Fruit fly (Drosophila melanogaster) whole organism, embryonic: Measurements from ENCODE around the gene HINT1.

Experiments used
- ATbp ChIP-seq: fragments of 200-800 bp; sonication (Bioruptor generic); optimal IDR thresholded peaks from 2 replicates; lab custom pipeline; 2017; ENCODE audit warnings: missing biosample characterization, mild to moderate bottlenecking, missing genetic modification characterization, missing genetic modification reagents
- Atf3 ChIP-seq: fragments of 200-800 bp; sonication (Bioruptor generic); optimal IDR thresholded peaks from 3 replicates; lab custom pipeline; 2016; ENCODE audit warnings: missing biosample characterization, missing genetic modification characterization
- Bgb ChIP-seq: fragments of 200-800 bp; sonication (Bioruptor generic); IDR thresholded peaks from 2 replicates; pipeline ENCODE4 v1.3.6; 2022; ENCODE audit warnings: missing biosample characterization, missing genetic modification characterization; ENCODE audit not compliant: partially characterized antibody
- CG10147 ChIP-seq: fragments of 200-800 bp; sonication (Bioruptor generic); optimal IDR thresholded peaks from 2 replicates; lab custom pipeline; 2019; ENCODE audit warnings: missing biosample characterization, mild to moderate bottlenecking, missing genetic modification characterization, moderate library complexity
- CG10654 ChIP-seq: fragments of 200-800 bp; sonication (Bioruptor generic); optimal IDR thresholded peaks from 2 replicates; lab custom pipeline; 2016; ENCODE audit warnings: missing biosample characterization, missing genetic modification characterization
- CG12391 ChIP-seq: fragments of 200-800 bp; sonication (Bioruptor generic); optimal IDR thresholded peaks from 3 replicates; lab custom pipeline; 2018; ENCODE audit warnings: missing biosample characterization, mild to moderate bottlenecking, missing genetic modification characterization, moderate library complexity
- CG13287 ChIP-seq: fragments of 200-800 bp; sonication (Bioruptor generic); IDR thresholded peaks from 2 replicates; pipeline ENCODE4 v1.3.6; 2022; ENCODE audit warnings: missing biosample characterization, missing genetic modification characterization; ENCODE audit not compliant: partially characterized antibody
- CG15514 ChIP-seq: fragments of 200-800 bp; sonication (Bioruptor generic); optimal IDR thresholded peaks from 3 replicates; lab custom pipeline; 2017; ENCODE audit warnings: missing biosample characterization, missing genetic modification characterization, mild to moderate bottlenecking, moderate library complexity, missing genetic modification reagents
- CG1647 ChIP-seq: fragments of 200-800 bp; sonication (Bioruptor generic); optimal IDR thresholded peaks from 3 replicates; lab custom pipeline; 2016; ENCODE audit warnings: missing biosample characterization, missing genetic modification characterization
- CG18011 ChIP-seq: fragments of 200-800 bp; sonication (Bioruptor generic); optimal IDR thresholded peaks from 2 replicates; lab custom pipeline; 2017; ENCODE audit warnings: missing biosample characterization, missing genetic modification characterization, mild to moderate bottlenecking, moderate library complexity, missing genotype
- CG2678 ChIP-seq: fragments of 200-800 bp; sonication (Bioruptor generic); optimal IDR thresholded peaks from 3 replicates; lab custom pipeline; 2019; ENCODE audit warnings: missing biosample characterization, mild to moderate bottlenecking, missing genetic modification characterization, moderate library complexity
- CG33213 ChIP-seq: fragments of 200-800 bp; sonication (Bioruptor generic); optimal IDR thresholded peaks from 3 replicates; lab custom pipeline; 2016; ENCODE audit warnings: missing biosample characterization, missing genetic modification characterization
- CG4707 ChIP-seq: fragments of 200-800 bp; sonication (Bioruptor generic); optimal IDR thresholded peaks from 2 replicates; lab custom pipeline; 2018; ENCODE audit warnings: missing biosample characterization, mild to moderate bottlenecking, missing genetic modification characterization, moderate library complexity
- CG7556 ChIP-seq: fragments of 200-800 bp; sonication (Bioruptor generic); optimal IDR thresholded peaks from 2 replicates; lab custom pipeline; 2017; ENCODE audit warnings: missing biosample characterization, mild to moderate bottlenecking, missing genetic modification characterization
- CG7928 ChIP-seq: fragments of 200-800 bp; sonication (Bioruptor generic); optimal IDR thresholded peaks from 2 replicates; lab custom pipeline; 2017; ENCODE audit warnings: missing biosample characterization, mild to moderate bottlenecking, missing genetic modification characterization
- CG8388 ChIP-seq: fragments of 200-800 bp; sonication (Bioruptor generic); optimal IDR thresholded peaks from 2 replicates; lab custom pipeline; 2019; ENCODE audit warnings: missing biosample characterization, mild to moderate bottlenecking, missing genetic modification characterization, moderate library complexity
- CG9609 ChIP-seq: fragments of 200-800 bp; sonication (Bioruptor generic); optimal IDR thresholded peaks from 3 replicates; lab custom pipeline; 2016; ENCODE audit warnings: missing biosample characterization, missing genetic modification characterization
- CG9797 ChIP-seq: fragments of 200-800 bp; sonication (Bioruptor generic); optimal IDR thresholded peaks from 3 replicates; lab custom pipeline; 2018; ENCODE audit warnings: missing biosample characterization, mild to moderate bottlenecking, missing genetic modification characterization
- CrebB ChIP-seq: fragments of 200-800 bp; sonication (Bioruptor generic); optimal IDR thresholded peaks from 3 replicates; lab custom pipeline; 2018; ENCODE audit warnings: missing biosample characterization, mild to moderate bottlenecking, missing genetic modification characterization
- Dip2 ChIP-seq: fragments of 200-800 bp; sonication (Bioruptor generic); IDR thresholded peaks from 2 replicates; pipeline ENCODE4 v1.3.6; 2022; ENCODE audit warnings: missing biosample characterization, missing genetic modification characterization
- Fer2 ChIP-seq: fragments of 200-800 bp; sonication (Bioruptor generic); optimal IDR thresholded peaks from 2 replicates; lab custom pipeline; 2018; ENCODE audit warnings: missing biosample characterization, mild to moderate bottlenecking, missing genetic modification characterization, moderate library complexity
- Hr3 ChIP-seq: fragments of 200-800 bp; sonication (Bioruptor generic); optimal IDR thresholded peaks from 3 replicates; lab custom pipeline; 2016; ENCODE audit warnings: missing biosample characterization, missing genetic modification characterization
- Lim3 ChIP-seq: fragments of 200-800 bp; sonication (Bioruptor generic); IDR thresholded peaks from 2 replicates; pipeline ENCODE4 v1.3.6; 2022; ENCODE audit warnings: missing biosample characterization, missing genetic modification characterization
- MESR4 ChIP-seq: fragments of 200-800 bp; sonication (Bioruptor generic); optimal IDR thresholded peaks from 2 replicates; lab custom pipeline; 2018; ENCODE audit warnings: missing biosample characterization, mild to moderate bottlenecking, missing genetic modification characterization, moderate library complexity
- Optix ChIP-seq: fragments of 200-800 bp; sonication (Bioruptor generic); IDR thresholded peaks from 3 replicates; pipeline ENCODE4 v1.3.6; 2022; ENCODE audit warnings: missing biosample characterization, missing genetic modification characterization
- Ravus ChIP-seq: fragments of 200-800 bp; sonication (Bioruptor generic); IDR thresholded peaks from 2 replicates; pipeline ENCODE4 v1.3.6; 2022; ENCODE audit warnings: missing biosample characterization, missing genetic modification characterization
- Rfx ChIP-seq: fragments of 200-800 bp; sonication (Bioruptor generic); IDR thresholded peaks from 2 replicates; pipeline ENCODE4 v1.3.6; 2022; ENCODE audit warnings: missing biosample characterization, missing genetic modification characterization
- Sry-β ChIP-seq: fragments of 200-800 bp; sonication (Bioruptor generic); optimal IDR thresholded peaks from 2 replicates; lab custom pipeline; 2018; ENCODE audit warnings: missing biosample characterization, mild to moderate bottlenecking, missing genetic modification characterization, moderate library complexity
- Vsx1 ChIP-seq: fragments of 200-800 bp; sonication (Bioruptor generic); optimal IDR thresholded peaks from 2 replicates; lab custom pipeline; 2017; ENCODE audit warnings: missing biosample characterization, mild to moderate bottlenecking, missing genetic modification characterization, missing genetic modification reagents
- ap ChIP-seq: fragments of 200-800 bp; sonication (Bioruptor generic); IDR thresholded peaks from 2 replicates; pipeline ENCODE4 v1.3.6; 2022; ENCODE audit warnings: missing biosample characterization, missing genetic modification characterization
- chm ChIP-seq: fragments of 200-800 bp; sonication (Bioruptor generic); IDR thresholded peaks from 2 replicates; pipeline ENCODE4 v1.3.6; 2022; ENCODE audit warnings: missing biosample characterization, missing genetic modification characterization
- eve ChIP-seq, 2 experiments: fragments of >200 bp; optimal IDR thresholded peaks; 2 replicates each; lab custom pipeline; 2017; ENCODE audit warnings: missing biosample characterization in 2 of 2, missing genetic modification characterization in 2 of 2
- fru ChIP-seq: fragments of >200 bp; optimal IDR thresholded peaks from 2 replicates; lab custom pipeline; 2017
- gt ChIP-seq: fragments of 200-800 bp; sonication (Bioruptor generic); IDR thresholded peaks from 2 replicates; pipeline ENCODE4 v1.3.6; 2022; ENCODE audit warnings: missing biosample characterization, missing genetic modification characterization
- hb ChIP-seq: fragments of 200-800 bp; sonication (Bioruptor generic); IDR thresholded peaks from 3 replicates; pipeline ENCODE4 v1.3.6; 2022; ENCODE audit warnings: missing biosample characterization, missing genetic modification characterization; ENCODE audit not compliant: partially characterized antibody
- insv ChIP-seq, 2 experiments: fragments of 200-800 bp; sonication (Bioruptor generic); optimal IDR thresholded peaks; 3 replicates each; lab custom pipeline; 2016 to 2018; ENCODE audit warnings: missing biosample characterization in 2 of 2, missing genetic modification characterization in 2 of 2
- jigr1 ChIP-seq: fragments of 200-800 bp; sonication (Bioruptor generic); IDR thresholded peaks from 3 replicates; pipeline ENCODE4 v1.3.6; 2022; ENCODE audit warnings: missing biosample characterization, missing genetic modification characterization
- klu ChIP-seq: fragments of 200-800 bp; sonication (Bioruptor generic); IDR thresholded peaks from 2 replicates; pipeline ENCODE4 v1.3.6; 2022; ENCODE audit warnings: missing biosample characterization, missing genetic modification characterization
- lilli ChIP-seq: fragments of 200-800 bp; sonication (Bioruptor generic); optimal IDR thresholded peaks from 3 replicates; lab custom pipeline; 2016; ENCODE audit warnings: missing biosample characterization, missing genetic modification characterization
- lmd ChIP-seq: fragments of 200-800 bp; sonication (Bioruptor generic); IDR thresholded peaks from 2 replicates; pipeline ENCODE4 v1.3.6; 2022; ENCODE audit warnings: missing biosample characterization, missing genetic modification characterization
- pan ChIP-seq, 4 experiments: fragments of >200 bp in 3 of 4; fragments of 200-800 bp in 1 of 4; sonication (Bioruptor generic) in 1 of 4; optimal IDR thresholded peaks in 3 of 4; IDR thresholded peaks in 1 of 4; 2 replicates each; pipeline versions ENCODE4 v1.3.6 to Lab custom; 2017 to 2022; ENCODE audit warnings: missing biosample characterization in 2 of 4, missing genetic modification characterization in 2 of 4, mixed read lengths in 1 of 4
- pho ChIP-seq: fragments of 200-800 bp; sonication (Bioruptor generic); optimal IDR thresholded peaks from 2 replicates; lab custom pipeline; 2016; ENCODE audit warnings: missing biosample characterization, missing genetic modification characterization
- seq ChIP-seq: fragments of 200-800 bp; sonication (Bioruptor generic); IDR thresholded peaks from 2 replicates; pipeline ENCODE4 v1.3.6; 2022; ENCODE audit warnings: missing biosample characterization, missing genetic modification characterization
- slp2 ChIP-seq: fragments of 200-800 bp; sonication (Bioruptor generic); optimal IDR thresholded peaks from 2 replicates; lab custom pipeline; 2016; ENCODE audit warnings: missing biosample characterization, missing genetic modification characterization
- sna ChIP-seq: fragments of 200-800 bp; sonication (Bioruptor generic); IDR thresholded peaks from 2 replicates; pipeline ENCODE4 v1.3.6; 2022; ENCODE audit warnings: missing biosample characterization, missing genetic modification characterization; ENCODE audit not compliant: partially characterized antibody
- tio ChIP-seq: fragments of 200-800 bp; sonication (Bioruptor generic); optimal IDR thresholded peaks from 2 replicates; lab custom pipeline; 2017; ENCODE audit warnings: missing biosample characterization, missing genetic modification characterization, inconsistent platforms
- tup ChIP-seq: fragments of 200-800 bp; sonication (Bioruptor generic); optimal IDR thresholded peaks from 2 replicates; lab custom pipeline; 2016; ENCODE audit warnings: missing biosample characterization, mild to moderate bottlenecking, missing genetic modification characterization, moderate library complexity
- z ChIP-seq: fragments of 200-800 bp; sonication (Bioruptor generic); IDR thresholded peaks from 3 replicates; pipeline ENCODE4 v1.3.6; 2022; ENCODE audit warnings: missing biosample characterization, missing genetic modification characterization

HINT1 gene

DNA sequence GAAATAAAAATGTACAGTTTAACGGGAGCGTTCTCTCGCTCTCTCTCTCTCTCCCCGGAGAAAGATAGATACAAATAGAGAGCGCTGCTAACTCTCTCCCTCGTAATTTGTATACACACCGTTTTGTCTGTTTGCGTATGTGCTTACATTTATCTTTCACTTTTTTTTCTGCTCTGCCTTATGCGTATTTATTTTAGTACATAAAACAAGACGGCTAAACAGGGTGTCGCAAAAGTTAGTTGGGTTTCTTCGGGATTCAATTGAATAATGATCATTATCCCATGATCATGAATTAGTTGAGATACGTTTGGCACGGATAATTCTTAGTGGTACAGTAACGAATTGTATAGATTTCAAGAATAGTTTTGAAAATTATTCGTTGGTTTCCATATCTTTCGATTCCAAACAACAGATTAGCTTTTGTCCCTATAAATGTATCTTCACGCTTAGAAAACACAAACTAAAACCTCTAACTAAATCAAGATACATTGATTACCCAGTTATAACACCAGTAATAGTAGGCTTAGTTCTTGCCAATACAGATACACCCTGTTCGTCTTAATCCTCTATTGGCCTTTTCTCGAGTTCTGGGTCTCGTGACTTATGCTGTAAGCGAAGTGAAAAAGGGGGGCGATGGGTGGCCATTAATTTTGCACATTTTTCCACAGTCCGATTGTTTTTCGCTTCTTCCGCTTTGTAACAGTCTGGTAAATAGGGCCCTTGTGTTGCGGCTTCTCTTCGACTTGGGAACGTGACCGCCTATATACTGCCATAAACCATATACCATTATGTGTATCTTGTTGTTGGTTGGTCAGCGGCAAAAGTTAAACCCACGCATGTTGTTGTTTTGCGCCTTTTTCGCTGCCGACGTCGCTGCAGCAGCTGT lies 15.3 kb upstream of the HINT1 start (continued):
- TF ChIP-seq chm (GFP tag; lab: Robert Waterston, UW) (no peak), CG2678 (tag; lab: Kevin White, UChicago) (peak; percentile 94), CG33213 (GFP tag; lab: Kevin White, UChicago) (peak; percentile 64), eve (GFP tag; optimal IDR thresholded peaks at IDR 0.05; lab: Kevin White, UChicago) (no peak), sna (no peak), CG7928 (GFP tag; lab: Kevin White, UChicago) (peak; percentile 68), CrebB (tag; lab: Kevin White, UChicago) (peak; percentile 79), CG7556 (GFP tag; lab: Kevin White, UChicago) (peak; percentile 94), seq (GFP tag; lab: Robert Waterston, UW) (no peak), lmd (GFP tag; lab: Robert Waterston, UW) (no peak), Ravus (GFP tag; lab: Robert Waterston, UW) (no peak), Atf3 (no peak), gt (GFP tag; lab: Robert Waterston, UW) (no peak), CG12391 (tag; lab: Kevin White, UChicago) (peak; percentile 86), CG9609 (GFP tag; lab: Kevin White, UChicago) (peak; percentile 70), fru (lab: Kevin White, UChicago) (no peak), lilli (GFP tag; lab: Kevin White, UChicago) (peak; percentile 79), Sry-β (peak; percentile 56), CG18011 (GFP tag; lab: Kevin White, UChicago) (peak; percentile 46), Dip2 (GFP tag; lab: Robert Waterston, UW) (no peak), Bgb (GFP tag; lab: Robert Waterston, UW) (no peak), insv (GFP tag; optimal IDR thresholded peaks at IDR 0.05; lab: Kevin White, UChicago) (peak in 1 of 2 experiments; percentile 18), Optix (GFP tag; lab: Robert Waterston, UW) (no peak), tio (GFP tag; lab: Kevin White, UChicago) (peak; percentile 59), ap (no peak), z (no peak), CG15514 (GFP tag; lab: Kevin White, UChicago) (peak; percentile 75), CG8388 (GFP tag; lab: Kevin White, UChicago) (peak; percentile 73), ATbp (GFP tag; lab: Kevin White, UChicago) (peak; percentile 91), CG10147 (GFP tag; lab: Kevin White, UChicago) (peak; percentile 92), pan (optimal IDR thresholded peaks at IDR 0.05; lab: Kevin White, UChicago) (no peak), pan (GFP tag; optimal IDR thresholded peaks at IDR 0.05 in 1 of 2, IDR thresholded peaks at IDR 0.05 in 1 of 2) (no peak), CG10654 (GFP tag; lab: Kevin White, UChicago) (peak; percentile 57), CG9797 (GFP tag; lab: Kevin White, UChicago) (no peak), Hr3 (GFP tag; lab: Kevin White, UChicago) (peak; percentile 50), jigr1 (GFP tag; lab: Robert Waterston, UW) (no peak), CG13287 (no peak), tup (no peak), Lim3 (GFP tag; lab: Robert Waterston, UW) (no peak), Fer2 (tag; lab: Kevin White, UChicago) (peak; percentile 73), CG1647 (GFP tag; lab: Kevin White, UChicago) (peak; percentile 58), slp2 (GFP tag; lab: Kevin White, UChicago) (peak; percentile 70), MESR4 (no peak), Vsx1 (GFP tag; lab: Kevin White, UChicago) (peak; percentile 88), klu (no peak), pho (GFP tag; lab: Kevin White, UChicago) (peak; percentile 79), Rfx (GFP tag; lab: Robert Waterston, UW) (no peak), CG4707 (GFP tag; lab: Kevin White, UChicago) (peak; percentile 88), hb (GFP tag; lab: Robert Waterston, UW) (no peak)
